Worm (Caenorhabditis elegans): ENCODE measurements around the gene W06H8.2.
A peak's percentile ranks its signal among the peaks of the same experiment; 100 is the strongest.

Gene W06H8.2

DNA sequence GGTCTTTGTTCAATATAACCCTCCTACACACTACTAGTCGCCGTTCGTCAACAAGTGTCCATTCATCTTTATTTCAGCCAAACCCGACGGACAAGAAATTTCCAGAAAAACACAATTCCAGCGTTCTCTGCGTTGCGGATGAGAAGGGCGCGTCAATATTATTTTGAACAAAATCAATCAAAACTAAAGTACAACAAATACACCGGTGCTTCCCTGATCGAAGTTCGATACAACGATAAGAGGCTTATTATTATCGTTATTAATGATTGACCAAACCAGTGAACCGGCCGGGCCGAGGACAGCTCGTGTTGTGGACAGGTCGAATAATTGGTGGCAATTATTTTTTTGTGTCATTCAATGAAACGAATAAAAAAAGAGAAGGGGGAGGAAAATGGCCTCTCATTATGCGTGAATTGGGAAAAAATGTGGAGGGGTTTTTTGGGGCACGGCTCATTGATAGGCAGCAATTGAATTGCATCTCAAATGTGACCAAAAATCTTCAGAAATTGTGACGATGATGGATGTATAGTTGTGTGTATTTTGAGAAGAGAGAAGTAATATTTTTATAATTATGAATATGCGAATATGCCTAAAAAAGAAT lies 24.2 kb downstream of the W06H8.2 start:
- no peak for TF ChIP-seq elt-3 (tag; optimal IDR thresholded peaks at IDR 0.05)
- TF ChIP-seq ama-1 (optimal IDR thresholded peaks at IDR 0.05), result no peak
- no peak for TF ChIP-seq lin-13 (GFP tag; optimal IDR thresholded peaks at IDR 0.05)
- no peak for TF ChIP-seq unc-39 (tag; optimal IDR thresholded peaks at IDR 0.05)
- peak; percentile 19 for TF ChIP-seq crh-2 (tag; optimal IDR thresholded peaks at IDR 0.05)
- TF ChIP-seq F13H6.1 (tag; optimal IDR thresholded peaks at IDR 0.05), result peak; percentile 12
- no peak for TF ChIP-seq ceh-16 (tag; optimal IDR thresholded peaks at IDR 0.05)
- TF ChIP-seq skn-1 (tag; optimal IDR thresholded peaks at IDR 0.05), result no peak
- TF ChIP-seq egl-27 (tag; optimal IDR thresholded peaks at IDR 0.05), result no peak
- no peak for TF ChIP-seq C34F6.9 (tag; optimal IDR thresholded peaks at IDR 0.05)
- TF ChIP-seq sma-9 (GFP tag; optimal IDR thresholded peaks at IDR 0.05), result peak; percentile 48
- no peak for TF ChIP-seq sma-9 (tag; optimal IDR thresholded peaks at IDR 0.05)
- no peak for TF ChIP-seq peb-1 (tag; optimal IDR thresholded peaks at IDR 0.05)
- no peak for TF ChIP-seq nhr-77 (tag; optimal IDR thresholded peaks at IDR 0.05)
- TF ChIP-seq lin-39 (tag; optimal IDR thresholded peaks at IDR 0.05), result no peak
- no peak for TF ChIP-seq unc-62 (GFP tag; optimal IDR thresholded peaks at IDR 0.05)
- no peak for TF ChIP-seq nhr-6 (tag; optimal IDR thresholded peaks at IDR 0.05)
- no peak for TF ChIP-seq nhr-21 (tag; optimal IDR thresholded peaks at IDR 0.05)
- TF ChIP-seq zag-1 (tag; optimal IDR thresholded peaks at IDR 0.05), result no peak
- no peak for TF ChIP-seq mdl-1 (tag; optimal IDR thresholded peaks at IDR 0.05)
- no peak for TF ChIP-seq nhr-23 (tag; optimal IDR thresholded peaks at IDR 0.05)
- TF ChIP-seq snpc-4 (tag; optimal IDR thresholded peaks at IDR 0.05), result no peak
- no peak for TF ChIP-seq nhr-12 (tag; optimal IDR thresholded peaks at IDR 0.05)
- TF ChIP-seq nhr-11 (tag; optimal IDR thresholded peaks at IDR 0.05), result no peak
- TF ChIP-seq ceh-82 (tag; optimal IDR thresholded peaks at IDR 0.05), result no peak
- TF ChIP-seq mab-5 (tag; optimal IDR thresholded peaks at IDR 0.05), result no peak
- peak; percentile 10 for TF ChIP-seq nhr-25 (tag; optimal IDR thresholded peaks at IDR 0.05)
- peak; percentile 10 for TF ChIP-seq fos-1 (tag; optimal IDR thresholded peaks at IDR 0.05)
- no peak for TF ChIP-seq ztf-1 (GFP tag; conservative IDR thresholded peaks at IDR 0.05)
- no peak for TF ChIP-seq mbf-1 (tag; optimal IDR thresholded peaks at IDR 0.05)
- TF ChIP-seq elt-1 (tag; optimal IDR thresholded peaks at IDR 0.05), result no peak
- no peak for TF ChIP-seq nhr-129 (tag; optimal IDR thresholded peaks at IDR 0.05)
- no peak for TF ChIP-seq sma-3 (GFP tag; optimal IDR thresholded peaks at IDR 0.05)
- TF ChIP-seq lin-11 (tag; optimal IDR thresholded peaks at IDR 0.05), result no peak
- no peak for TF ChIP-seq blmp-1 (tag; optimal IDR thresholded peaks at IDR 0.05; ENCODE audit: insufficient read depth)
- no peak for TF ChIP-seq alr-1 (tag; optimal IDR thresholded peaks at IDR 0.05)
- peak; percentile 14 for TF ChIP-seq gmeb-1 (tag; optimal IDR thresholded peaks at IDR 0.05)
- no peak for TF ChIP-seq ztf-11 (tag; optimal IDR thresholded peaks at IDR 0.05)
- no peak for TF ChIP-seq Y55F3AM.14 (GFP tag; optimal IDR thresholded peaks at IDR 0.05)
- TF ChIP-seq R02D3.7 (tag; optimal IDR thresholded peaks at IDR 0.05), result no peak
- no peak for TF ChIP-seq unc-55 (GFP tag; optimal IDR thresholded peaks at IDR 0.05)
- TF ChIP-seq sem-4 (tag; optimal IDR thresholded peaks at IDR 0.05), result no peak
- TF ChIP-seq ZK546.5 (tag; optimal IDR thresholded peaks at IDR 0.05), result no peak
- no peak for TF ChIP-seq nhr-237 (tag; optimal IDR thresholded peaks at IDR 0.05)
- no peak for TF ChIP-seq ztf-4 (tag; optimal IDR thresholded peaks at IDR 0.05)
- no peak for TF ChIP-seq nhr-10 (tag; optimal IDR thresholded peaks at IDR 0.05)
- no peak for TF ChIP-seq aly-2 (tag; optimal IDR thresholded peaks at IDR 0.05)
- peak in 1 of 2 experiments; percentile 9 for TF ChIP-seq lsy-2 (tag; optimal IDR thresholded peaks at IDR 0.05)
- no peak for TF ChIP-seq dmd-4 (tag; optimal IDR thresholded peaks at IDR 0.05)

Measured in whole organism, L2 larva.